Fruit fly (Drosophila melanogaster) whole organism, embryonic: Measurements from ENCODE around the gene CG9008.

ENCODE experiments used
- Adf1 ChIP-seq: fragments of 200-800 bp; sonication (Bioruptor generic); IDR thresholded peaks from 2 replicates; pipeline ENCODE4 v1.3.6; 2022; ENCODE audit warnings: missing biosample characterization, missing genetic modification characterization
- B-H2 ChIP-seq: fragments of 200-800 bp; sonication (Bioruptor generic); optimal IDR thresholded peaks from 2 replicates; lab custom pipeline; 2018; ENCODE audit warnings: missing biosample characterization, mild to moderate bottlenecking, missing genetic modification characterization
- Bgb ChIP-seq: fragments of 200-800 bp; sonication (Bioruptor generic); IDR thresholded peaks from 2 replicates; pipeline ENCODE4 v1.3.6; 2022; ENCODE audit warnings: missing biosample characterization, missing genetic modification characterization; ENCODE audit not compliant: partially characterized antibody
- CG10431 ChIP-seq: fragments of 200-800 bp; sonication (Bioruptor generic); optimal IDR thresholded peaks from 3 replicates; lab custom pipeline; 2018; ENCODE audit warnings: missing biosample characterization, mild to moderate bottlenecking, missing genetic modification characterization
- CG11695 ChIP-seq: fragments of 200-800 bp; sonication (Bioruptor generic); IDR thresholded peaks from 3 replicates; pipeline ENCODE4 v1.3.6; 2022; ENCODE audit warnings: missing biosample characterization, missing genetic modification characterization
- CG12659 ChIP-seq: fragments of 200-800 bp; sonication (Bioruptor generic); optimal IDR thresholded peaks from 3 replicates; lab custom pipeline; 2017; ENCODE audit warnings: mild to moderate bottlenecking, missing biosample characterization, missing genetic modification reagents, missing genetic modification characterization
- CG12769 ChIP-seq: fragments of 200-800 bp; sonication (Bioruptor generic); optimal IDR thresholded peaks from 2 replicates; lab custom pipeline; 2019; ENCODE audit warnings: missing biosample characterization, mild to moderate bottlenecking, missing genetic modification characterization, moderate library complexity
- CG13296 ChIP-seq: fragments of 200-800 bp; sonication (Bioruptor generic); optimal IDR thresholded peaks from 3 replicates; lab custom pipeline; 2018; ENCODE audit warnings: missing biosample characterization, mild to moderate bottlenecking, missing genetic modification characterization
- CG15514 ChIP-seq: fragments of 200-800 bp; sonication (Bioruptor generic); optimal IDR thresholded peaks from 3 replicates; lab custom pipeline; 2017; ENCODE audit warnings: missing biosample characterization, missing genetic modification characterization, mild to moderate bottlenecking, moderate library complexity, missing genetic modification reagents
- CG16779 ChIP-seq: fragments of 200-800 bp; sonication (Bioruptor generic); IDR thresholded peaks from 2 replicates; pipeline ENCODE4 v1.3.6; 2022; ENCODE audit warnings: missing biosample characterization, missing genetic modification characterization
- CG2199 ChIP-seq: fragments of 200-800 bp; sonication (Bioruptor generic); IDR thresholded peaks from 3 replicates; pipeline ENCODE4 v1.3.6; 2022; ENCODE audit warnings: missing biosample characterization, missing genetic modification characterization
- CG34224 ChIP-seq: fragments of 200-800 bp; sonication (Bioruptor generic); IDR thresholded peaks from 3 replicates; pipeline ENCODE4 v1.3.6; 2022; ENCODE audit warnings: missing biosample characterization, missing genetic modification characterization; ENCODE audit not compliant: partially characterized antibody
- CG5245 ChIP-seq: fragments of 200-800 bp; sonication (Bioruptor generic); optimal IDR thresholded peaks from 3 replicates; lab custom pipeline; 2016; ENCODE audit warnings: missing biosample characterization, missing genetic modification characterization
- CG6854 ChIP-seq: fragments of 200-800 bp; sonication (Bioruptor generic); optimal IDR thresholded peaks from 3 replicates; lab custom pipeline; 2017; ENCODE audit warnings: missing biosample characterization, mild to moderate bottlenecking, missing genetic modification characterization
- CG8944 ChIP-seq: fragments of 200-800 bp; sonication (Bioruptor generic); optimal IDR thresholded peaks from 3 replicates; lab custom pipeline; 2016; ENCODE audit warnings: missing biosample characterization, missing genetic modification characterization
- Ets65A ChIP-seq: fragments of 200-800 bp; sonication (Bioruptor generic); peaks from one replicate; lab custom pipeline; 2016; ENCODE audit warnings: missing biosample characterization, missing genetic modification characterization
- HLH4C ChIP-seq: fragments of 200-800 bp; sonication (Bioruptor generic); IDR thresholded peaks from 3 replicates; pipeline ENCODE4 v1.3.6; 2022; ENCODE audit warnings: missing biosample characterization, missing genetic modification characterization; ENCODE audit not compliant: partially characterized antibody
- HmgZ ChIP-seq: fragments of 200-800 bp; sonication (Bioruptor generic); optimal IDR thresholded peaks from 2 replicates; lab custom pipeline; 2018; ENCODE audit warnings: missing biosample characterization, mild to moderate bottlenecking, missing genetic modification characterization
- MTF-1 ChIP-seq: fragments of 200-800 bp; sonication (Bioruptor generic); optimal IDR thresholded peaks from 2 replicates; lab custom pipeline; 2018; ENCODE audit warnings: missing biosample characterization, mild to moderate bottlenecking, missing genetic modification characterization, borderline replicate concordance
- NC2β ChIP-seq: fragments of 200-800 bp; sonication (Bioruptor generic); optimal IDR thresholded peaks from 2 replicates; lab custom pipeline; 2016; ENCODE audit warnings: missing biosample characterization, missing genetic modification characterization
- Nf-YB ChIP-seq: fragments of 200-800 bp; sonication (Bioruptor generic); optimal IDR thresholded peaks from 3 replicates; lab custom pipeline; 2019; ENCODE audit warnings: missing biosample characterization, mild to moderate bottlenecking, missing genetic modification characterization, moderate library complexity
- PHDP ChIP-seq: fragments of 200-800 bp; sonication (Bioruptor generic); optimal IDR thresholded peaks from 3 replicates; lab custom pipeline; 2018; ENCODE audit warnings: missing biosample characterization, mild to moderate bottlenecking, missing genetic modification characterization, moderate library complexity
- Ravus ChIP-seq: fragments of 200-800 bp; sonication (Bioruptor generic); IDR thresholded peaks from 2 replicates; pipeline ENCODE4 v1.3.6; 2022; ENCODE audit warnings: missing biosample characterization, missing genetic modification characterization
- Trl ChIP-seq, 3 experiments: fragments of >200 bp in 2 of 3; fragments of 200-800 bp in 1 of 3; sonication (Bioruptor generic) in 1 of 3; optimal IDR thresholded peaks; 2 replicates in 1 of 3; 3 replicates in 2 of 3; lab custom pipeline; 2016 to 2017; ENCODE audit warnings: missing biosample characterization in 1 of 3, missing genetic modification characterization in 1 of 3
- ato ChIP-seq: fragments of 200-800 bp; sonication (Bioruptor generic); IDR thresholded peaks from 2 replicates; pipeline ENCODE4 v1.3.6; 2022; ENCODE audit warnings: missing biosample characterization, missing genetic modification characterization; ENCODE audit not compliant: partially characterized antibody
- bab2 ChIP-seq: fragments of 200-800 bp; sonication (Bioruptor generic); optimal IDR thresholded peaks from 2 replicates; lab custom pipeline; 2016; ENCODE audit warnings: missing biosample characterization, missing genetic modification characterization
- bbx ChIP-seq: fragments of 200-800 bp; sonication (Bioruptor generic); IDR thresholded peaks from 2 replicates; pipeline ENCODE4 v1.3.6; 2022; ENCODE audit warnings: missing biosample characterization, missing genetic modification characterization; ENCODE audit not compliant: partially characterized antibody
- br ChIP-seq: fragments of >200 bp; optimal IDR thresholded peaks from 2 replicates; lab custom pipeline; 2017
- cg ChIP-seq: fragments of 200-800 bp; sonication (Bioruptor generic); optimal IDR thresholded peaks from 3 replicates; lab custom pipeline; 2019; ENCODE audit warnings: missing biosample characterization, mild to moderate bottlenecking, missing genetic modification characterization, moderate library complexity
- ci ChIP-seq: fragments of 200-800 bp; sonication (Bioruptor generic); IDR thresholded peaks from 3 replicates; pipeline ENCODE4 v1.3.6; 2022; ENCODE audit warnings: missing biosample characterization, missing genetic modification characterization
- croc ChIP-seq: fragments of 200-800 bp; sonication (Bioruptor generic); conservative IDR thresholded peaks from 3 replicates; pipeline ENCODE4 v1.3.6; 2022; ENCODE audit warnings: missing biosample characterization, missing genetic modification characterization
- ems ChIP-seq: fragments of 200-800 bp; sonication (Bioruptor generic); optimal IDR thresholded peaks from 3 replicates; lab custom pipeline; 2016; ENCODE audit warnings: missing biosample characterization, missing genetic modification characterization
- her ChIP-seq: fragments of 200-800 bp; sonication (Bioruptor generic); optimal IDR thresholded peaks from 2 replicates; lab custom pipeline; 2016; ENCODE audit warnings: missing biosample characterization, missing genetic modification characterization
- ind ChIP-seq: fragments of 200-800 bp; sonication (Bioruptor generic); optimal IDR thresholded peaks from 3 replicates; lab custom pipeline; 2016; ENCODE audit warnings: missing biosample characterization, missing genetic modification characterization
- inv ChIP-seq: fragments of 200-800 bp; sonication (Bioruptor generic); IDR thresholded peaks from 2 replicates; pipeline ENCODE4 v1.3.6; 2022; ENCODE audit warnings: missing biosample characterization, missing genetic modification characterization; ENCODE audit not compliant: partially characterized antibody
- jumu ChIP-seq: fragments of 200-800 bp; sonication (Bioruptor generic); optimal IDR thresholded peaks from 3 replicates; lab custom pipeline; 2016; ENCODE audit warnings: missing biosample characterization, missing genetic modification characterization
- mld ChIP-seq: fragments of 200-800 bp; sonication (Bioruptor generic); IDR thresholded peaks from 3 replicates; pipeline ENCODE4 v1.3.6; 2022; ENCODE audit warnings: missing biosample characterization, missing genetic modification characterization; ENCODE audit not compliant: partially characterized antibody
- org-1 ChIP-seq: fragments of 200-800 bp; sonication (Bioruptor generic); optimal IDR thresholded peaks from 2 replicates; lab custom pipeline; 2017; ENCODE audit warnings: missing biosample characterization, missing genetic modification characterization
- repo ChIP-seq: fragments of 200-800 bp; sonication (Bioruptor generic); optimal IDR thresholded peaks from 2 replicates; lab custom pipeline; 2016; ENCODE audit warnings: missing biosample characterization, missing genetic modification characterization
- rib ChIP-seq: fragments of 200-800 bp; sonication (Bioruptor generic); IDR thresholded peaks from 2 replicates; pipeline ENCODE4 v1.3.6; 2022; ENCODE audit warnings: missing biosample characterization, missing genetic modification characterization
- seq ChIP-seq: fragments of 200-800 bp; sonication (Bioruptor generic); IDR thresholded peaks from 2 replicates; pipeline ENCODE4 v1.3.6; 2022; ENCODE audit warnings: missing biosample characterization, missing genetic modification characterization
- sna ChIP-seq: fragments of 200-800 bp; sonication (Bioruptor generic); IDR thresholded peaks from 2 replicates; pipeline ENCODE4 v1.3.6; 2022; ENCODE audit warnings: missing biosample characterization, missing genetic modification characterization; ENCODE audit not compliant: partially characterized antibody
- sr ChIP-seq: fragments of 200-800 bp; sonication (Bioruptor generic); IDR thresholded peaks from 3 replicates; pipeline ENCODE4 v1.3.6; 2022; ENCODE audit warnings: missing biosample characterization, missing genetic modification characterization
- trem ChIP-seq: fragments of 200-800 bp; optimal IDR thresholded peaks from 3 replicates; lab custom pipeline; 2019; ENCODE audit warnings: missing biosample characterization, mild to moderate bottlenecking, missing genetic modification characterization, moderate library complexity
- z ChIP-seq: fragments of 200-800 bp; sonication (Bioruptor generic); IDR thresholded peaks from 3 replicates; pipeline ENCODE4 v1.3.6; 2022; ENCODE audit warnings: missing biosample characterization, missing genetic modification characterization
- zfh2 ChIP-seq: fragments of 200-800 bp; sonication (Bioruptor generic); optimal IDR thresholded peaks from 2 replicates; lab custom pipeline; 2016; ENCODE audit warnings: missing biosample characterization, missing genetic modification characterization

The CG9008 gene

dm6 chr2L:13783264-13784154 is 3.5 kb upstream of the CG9008 start, which contains the start of gene Eato (continued):
- peak; percentile 35 for TF ChIP-seq CG12659 (GFP tag; lab: Kevin White, UChicago)

- no peak for TF ChIP-seq trem (tag; lab: Kevin White, UChicago)
- TF ChIP-seq sr (GFP tag; lab: Robert Waterston, UW), result no peak
- no peak for TF ChIP-seq CG13296 (GFP tag; lab: Kevin White, UChicago)
- TF ChIP-seq HLH4C, result 0 out of 3 replicates have a peak, but pooled peaks have one; percentile 6
- TF ChIP-seq CG10431, result no peak
- no peak for TF ChIP-seq sna (GFP tag; lab: Robert Waterston, UW)
- no peak for TF ChIP-seq CG8944 (GFP tag; lab: Kevin White, UChicago)
- no peak for TF ChIP-seq zfh2 (GFP tag; lab: Kevin White, UChicago)
- peak; percentile 22 for TF ChIP-seq CG12769 (tag; lab: Kevin White, UChicago)
- no peak for TF ChIP-seq bab2 (GFP tag; lab: Kevin White, UChicago)
- peak; percentile 17 for TF ChIP-seq her
- TF ChIP-seq CG6854 (GFP tag; lab: Kevin White, UChicago), result no peak
- TF ChIP-seq br (lab: Kevin White, UChicago), result no peak
- TF ChIP-seq croc, result no peak
- no peak for TF ChIP-seq Nf-YB (GFP tag; lab: Kevin White, UChicago)
- TF ChIP-seq CG2199 (GFP tag; lab: Robert Waterston, UW), result 0 out of 3 replicates have a peak, but pooled peaks have one; percentile 22
- TF ChIP-seq B-H2 (GFP tag; lab: Kevin White, UChicago), result no peak
- no peak for TF ChIP-seq Adf1 (GFP tag; lab: Robert Waterston, UW)
- TF ChIP-seq Bgb (GFP tag; lab: Robert Waterston, UW), result peak; percentile 58; the same call in 1 of the 2 replicates
- no peak for TF ChIP-seq seq
- TF ChIP-seq CG34224 (GFP tag; lab: Robert Waterston, UW), result peak; percentile 15; the same call in 1 of the 3 replicates
- TF ChIP-seq inv (GFP tag; lab: Robert Waterston, UW), result peak; percentile 35; the same call in 1 of the 2 replicates
- TF ChIP-seq PHDP (tag; lab: Kevin White, UChicago), result no peak
- no peak for TF ChIP-seq CG11695 (GFP tag; lab: Robert Waterston, UW)
- TF ChIP-seq HmgZ (tag; lab: Kevin White, UChicago), result no peak
- no peak for TF ChIP-seq jumu (GFP tag; lab: Kevin White, UChicago)
- peak; percentile 69 for TF ChIP-seq cg (GFP tag; lab: Kevin White, UChicago)
- 0 out of 3 replicates have a peak, but pooled peaks have one; percentile 48 for TF ChIP-seq mld (GFP tag; lab: Robert Waterston, UW)
- peak; percentile 43; the same call in 1 of the 2 replicates for TF ChIP-seq ato (GFP tag; lab: Robert Waterston, UW)
- peak; percentile 57; the same call in 1 of the 3 replicates for TF ChIP-seq z
- peak; percentile 92 for TF ChIP-seq rib (GFP tag; lab: Robert Waterston, UW)
- no peak for TF ChIP-seq MTF-1 (GFP tag; lab: Kevin White, UChicago)
- TF ChIP-seq Ets65A (GFP tag; lab: Kevin White, UChicago), result no peak
- peak; percentile 67; the same call in 1 of the 2 replicates for TF ChIP-seq bbx (GFP tag; lab: Robert Waterston, UW)
- no peak for TF ChIP-seq Ravus (GFP tag; lab: Robert Waterston, UW)
- peak; percentile 60; the same call in 1 of the 2 replicates for TF ChIP-seq CG16779
- TF ChIP-seq Trl (optimal IDR thresholded peaks at IDR 0.05; lab: Kevin White, UChicago), result no peak
- TF ChIP-seq Trl (GFP tag; optimal IDR thresholded peaks at IDR 0.05; lab: Kevin White, UChicago), result no peak
- no peak for TF ChIP-seq ind
- TF ChIP-seq CG5245 (GFP tag; lab: Kevin White, UChicago), result no peak
- TF ChIP-seq CG15514 (GFP tag; lab: Kevin White, UChicago), result no peak
- TF ChIP-seq ci, result peak; percentile 58; the same call in 2 of the 3 replicates
- TF ChIP-seq org-1 (GFP tag; lab: Kevin White, UChicago), result no peak
- TF ChIP-seq ems, result no peak
- no peak for TF ChIP-seq NC2β (GFP tag; lab: Kevin White, UChicago)
- TF ChIP-seq repo, result no peak
Measured at dm6 chr2L:13779795-13780108, 213 bp downstream of the CG9008 start.
